Worm (Caenorhabditis elegans) whole organism, L1 larva: ENCODE data around the gene Y39A1A.16.

ENCODE experiments used
- C16A3.4 ChIP-seq: fragments of 150-350 bp; optimal IDR thresholded peaks from 2 replicates; lab custom pipeline; 2014; ENCODE audit warnings: missing biosample characterization, missing genetic modification characterization
- F16B12.6 ChIP-seq: fragments of 150-350 bp; optimal IDR thresholded peaks from 2 replicates; lab custom pipeline; 2014; ENCODE audit warnings: missing biosample characterization, missing genetic modification characterization
- Y116A8C.19 ChIP-seq: sonication (generic microtip); optimal IDR thresholded peaks from 2 replicates; lab custom pipeline; 2016; ENCODE audit warnings: missing compliant biosample characterization, missing genetic modification characterization, borderline replicate concordance
- aha-1 ChIP-seq: fragments of 150-350 bp; optimal IDR thresholded peaks from 2 replicates; lab custom pipeline; 2014; ENCODE audit warnings: missing biosample characterization, missing genetic modification characterization
- blmp-1 ChIP-seq: fragments of 150-350 bp; optimal IDR thresholded peaks from 2 replicates; lab custom pipeline; 2014; ENCODE audit warnings: missing biosample characterization, missing genetic modification characterization
- ceh-8 ChIP-seq: fragments of 200-800 bp; sonication (Bioruptor generic); optimal IDR thresholded peaks from 2 replicates; lab custom pipeline; 2018; ENCODE audit warnings: mild to moderate bottlenecking, missing genetic modification characterization, moderate library complexity, missing compliant biosample characterization
- dpl-1 ChIP-seq, 3 experiments: fragments of 150-350 bp in 2 of 3; sonication (generic microtip) in 1 of 3; optimal IDR thresholded peaks; 2 replicates each; lab custom pipeline; 2014 to 2017; ENCODE audit warnings: missing biosample characterization in 3 of 3, missing genetic modification characterization in 3 of 3, missing genetic modification reagents in 3 of 3
- efl-1 ChIP-seq, 4 experiments: fragments of 150-350 bp; optimal IDR thresholded peaks in 3 of 4; peaks in 1 of 4; 1 replicate in 1 of 4; 2 replicates in 3 of 4; lab custom pipeline; 2014; ENCODE audit warnings: missing biosample characterization in 2 of 4, missing genetic modification characterization in 2 of 4, missing genetic modification reagents in 2 of 4
- efl-3 ChIP-seq: fragments of 200-800 bp; sonication (Bioruptor generic); optimal IDR thresholded peaks from 2 replicates; lab custom pipeline; 2018; ENCODE audit warnings: mild to moderate bottlenecking, missing genetic modification characterization, missing compliant biosample characterization
- egl-13 ChIP-seq: sonication (generic microtip); optimal IDR thresholded peaks from 2 replicates; lab custom pipeline; 2016; ENCODE audit warnings: missing genotype, missing genetic modification reagents, missing genetic modification characterization, missing compliant biosample characterization
- hpl-2 ChIP-seq: fragments of 150-350 bp; optimal IDR thresholded peaks from 2 replicates; lab custom pipeline; 2014; ENCODE audit warnings: missing biosample characterization, missing genetic modification reagents, missing genetic modification characterization
- isw-1 ChIP-seq: fragments of 200-800 bp; sonication (Bioruptor generic); IDR thresholded peaks from 2 replicates; pipeline ENCODE4 v1.3.6; 2022; ENCODE audit warnings: missing genetic modification characterization, missing compliant biosample characterization
- jun-1 ChIP-seq: fragments of 150-350 bp; optimal IDR thresholded peaks from 2 replicates; lab custom pipeline; 2014; ENCODE audit warnings: missing biosample characterization, missing genetic modification reagents, missing genetic modification characterization
- lin-13 ChIP-seq: fragments of 150-350 bp; optimal IDR thresholded peaks from 2 replicates; lab custom pipeline; 2014; ENCODE audit warnings: missing biosample characterization, missing genetic modification reagents, missing genetic modification characterization
- lin-35 ChIP-seq, 2 experiments: fragments of 150-350 bp; optimal IDR thresholded peaks; 2 replicates each; lab custom pipeline; 2014; ENCODE audit warnings: missing biosample characterization in 2 of 2, missing genetic modification characterization in 2 of 2, missing genetic modification reagents in 2 of 2
- lin-39 ChIP-seq: fragments of 150-350 bp; optimal IDR thresholded peaks from 2 replicates; lab custom pipeline; 2014; ENCODE audit warnings: missing biosample characterization, missing genetic modification reagents, missing genetic modification characterization
- lsy-2 ChIP-seq, 2 experiments: fragments of 150-350 bp; optimal IDR thresholded peaks; 2 replicates each; lab custom pipeline; 2014; ENCODE audit warnings: missing biosample characterization in 2 of 2, missing genetic modification characterization in 2 of 2
- mef-2 ChIP-seq: fragments of 150-350 bp; optimal IDR thresholded peaks from 2 replicates; lab custom pipeline; 2014; ENCODE audit warnings: missing biosample characterization, missing genetic modification characterization
- nhr-11 ChIP-seq: fragments of 150-350 bp; optimal IDR thresholded peaks from 2 replicates; lab custom pipeline; 2014; ENCODE audit warnings: missing biosample characterization, missing genetic modification characterization
- nhr-12 ChIP-seq: sonication (generic microtip); optimal IDR thresholded peaks from 2 replicates; lab custom pipeline; 2017; ENCODE audit warnings: missing biosample characterization, missing genetic modification characterization
- nhr-20 ChIP-seq: sonication (generic microtip); optimal IDR thresholded peaks from 2 replicates; lab custom pipeline; 2016; ENCODE audit warnings: mild to moderate bottlenecking, missing genetic modification characterization, missing compliant biosample characterization
- nhr-28 ChIP-seq: fragments of 150-350 bp; optimal IDR thresholded peaks from 2 replicates; lab custom pipeline; 2014; ENCODE audit warnings: missing biosample characterization, missing genetic modification characterization
- nhr-47 ChIP-seq: sonication (generic microtip); optimal IDR thresholded peaks from 2 replicates; lab custom pipeline; 2016; ENCODE audit warnings: mild to moderate bottlenecking, missing genetic modification characterization, moderate library complexity, missing compliant biosample characterization
- nhr-71 ChIP-seq: sonication (generic microtip); optimal IDR thresholded peaks from 2 replicates; lab custom pipeline; 2016; ENCODE audit warnings: mild to moderate bottlenecking, missing genetic modification characterization, moderate library complexity, missing compliant biosample characterization
- nhr-76 ChIP-seq: sonication (generic microtip); optimal IDR thresholded peaks from 2 replicates; lab custom pipeline; 2017; ENCODE audit warnings: missing biosample characterization, missing genetic modification characterization
- nhr-77 ChIP-seq: fragments of 150-350 bp; optimal IDR thresholded peaks from 2 replicates; lab custom pipeline; 2014; ENCODE audit warnings: missing biosample characterization, missing genetic modification characterization
- nhr-84 ChIP-seq: sonication (generic microtip); optimal IDR thresholded peaks from 2 replicates; lab custom pipeline; 2017; ENCODE audit warnings: missing biosample characterization, missing genetic modification characterization
- nhr-85 ChIP-seq: sonication (generic microtip); peaks from one replicate; lab custom pipeline; 2016; ENCODE audit warnings: missing genetic modification characterization, inconsistent platforms, missing compliant biosample characterization
- nhr-90 ChIP-seq: sonication (generic microtip); optimal IDR thresholded peaks from 2 replicates; lab custom pipeline; 2016; ENCODE audit warnings: mild to moderate bottlenecking, missing genetic modification characterization, missing compliant biosample characterization; ENCODE audit not compliant: poor library complexity
- pag-3 ChIP-seq: sonication (generic microtip); optimal IDR thresholded peaks from 2 replicates; lab custom pipeline; 2017; ENCODE audit warnings: missing genetic modification characterization, mild to moderate bottlenecking, missing compliant biosample characterization, antibody characterized with exemption, borderline replicate concordance; ENCODE audit not compliant: insufficient read depth
- pqm-1 ChIP-seq: sonication (generic microtip); optimal IDR thresholded peaks from 3 replicates; lab custom pipeline; 2017; ENCODE audit warnings: missing biosample characterization, missing genetic modification characterization
- skn-1 ChIP-seq: fragments of 150-350 bp; optimal IDR thresholded peaks from 2 replicates; lab custom pipeline; 2014; ENCODE audit warnings: missing biosample characterization, missing genetic modification characterization
- sox-4 ChIP-seq: sonication (generic microtip); optimal IDR thresholded peaks from 2 replicates; lab custom pipeline; 2016; ENCODE audit warnings: missing genetic modification characterization, missing compliant biosample characterization
- sup-37 ChIP-seq: fragments of 200-800 bp; sonication (Bioruptor generic); optimal IDR thresholded peaks from 2 replicates; lab custom pipeline; 2018; ENCODE audit warnings: mild to moderate bottlenecking, missing genetic modification characterization, missing compliant biosample characterization
- swsn-7 ChIP-seq: sonication (generic microtip); optimal IDR thresholded peaks from 2 replicates; lab custom pipeline; 2016; ENCODE audit warnings: missing genetic modification characterization, missing compliant biosample characterization
- unc-30 ChIP-seq: sonication (generic microtip); optimal IDR thresholded peaks from 2 replicates; lab custom pipeline; 2017; ENCODE audit warnings: missing biosample characterization, missing genetic modification characterization
- vab-15 ChIP-seq: sonication (generic microtip); optimal IDR thresholded peaks from 2 replicates; lab custom pipeline; 2017; ENCODE audit warnings: missing genotype, mild to moderate bottlenecking, missing genetic modification characterization, missing compliant biosample characterization
- ztf-11 ChIP-seq, 2 experiments: sonication (generic microtip); optimal IDR thresholded peaks; 2 replicates each; lab custom pipeline; 2016 to 2017; ENCODE audit warnings: missing genetic modification characterization in 2 of 2, missing biosample characterization in 1 of 2, missing compliant biosample characterization in 1 of 2

Y39A1A.16 gene

ce11 chrIII:10720170-10720569 lies 41.1 kb downstream of the Y39A1A.16 start (continued):
- TF ChIP-seq ceh-8 (GFP tag; lab: Kevin White, UChicago) (peak; percentile 5), lin-13 (GFP tag; lab: Kevin White, UChicago) (peak; percentile 74), swsn-7 (tag; lab: Kevin White, UChicago) (peak; percentile 91), nhr-90 (tag; lab: Kevin White, UChicago) (peak; percentile 81), nhr-85 (tag; lab: Kevin White, UChicago) (peak; percentile 96), blmp-1 (tag; lab: Kevin White, UChicago) (peak; percentile 60), sox-4 (tag; lab: Kevin White, UChicago) (no peak), nhr-47 (peak; percentile 91), C16A3.4 (tag; lab: Kevin White, UChicago) (peak; percentile 68), nhr-28 (tag; lab: Kevin White, UChicago) (no peak), nhr-11 (tag; lab: Kevin White, UChicago) (peak; percentile 78), F16B12.6 (peak; percentile 11), isw-1 (GFP tag; lab: Robert Waterston, UW) (peak; percentile 75), nhr-76 (tag; lab: Kevin White, UChicago) (peak; percentile 50), ztf-11 (tag; optimal IDR thresholded peaks at IDR 0.05; lab: Kevin White, UChicago) (peak in 1 of 2 experiments; percentile 50), egl-13 (peak; percentile 33), pag-3 (tag; lab: Kevin White, UChicago) (peak; percentile 59), dpl-1 (GFP tag; optimal IDR thresholded peaks at IDR 0.05; lab: Kevin White, UChicago) (peak; percentile 61 to 63 (median 61)), nhr-12 (no peak), sup-37 (GFP tag; lab: Kevin White, UChicago) (peak; percentile 37), Y116A8C.19 (no peak), mef-2 (tag; lab: Kevin White, UChicago) (peak; percentile 5), jun-1 (peak; percentile 80), nhr-20 (peak; percentile 95), hpl-2 (GFP tag; lab: Kevin White, UChicago) (no peak), lin-39 (tag; lab: Kevin White, UChicago) (peak; percentile 70), nhr-84 (tag; lab: Kevin White, UChicago) (no peak), nhr-71 (peak; percentile 97), nhr-77 (tag; lab: Kevin White, UChicago) (peak; percentile 57), skn-1 (tag; lab: Kevin White, UChicago) (peak; percentile 77), pqm-1 (tag; lab: Kevin White, UChicago) (no peak), unc-30 (no peak)
- TF ChIP-seq, all 84 proteins: peak for 60

- TF ChIP-seq swsn-7 (tag; lab: Kevin White, UChicago) (no peak), efl-1 (optimal IDR thresholded peaks at IDR 0.05; lab: Kevin White, UChicago) (peak; percentile 33 to 37), efl-1 (GFP tag; optimal IDR thresholded peaks at IDR 0.05 in 1 of 2; lab: Kevin White, UChicago) (peak; percentile 72 to 88), lsy-2 (tag; optimal IDR thresholded peaks at IDR 0.05; lab: Kevin White, UChicago) (no peak), lin-39 (tag; lab: Kevin White, UChicago) (no peak), efl-3 (GFP tag; lab: Kevin White, UChicago) (no peak), nhr-47 (no peak), lin-35 (GFP tag; optimal IDR thresholded peaks at IDR 0.05; lab: Kevin White, UChicago) (peak; percentile 3 to 27), isw-1 (GFP tag; lab: Robert Waterston, UW) (no peak), nhr-11 (tag; lab: Kevin White, UChicago) (no peak), nhr-84 (tag; lab: Kevin White, UChicago) (no peak), dpl-1 (GFP tag; optimal IDR thresholded peaks at IDR 0.05; lab: Kevin White, UChicago) (peak in 2 of 3 experiments; percentile 36 to 66)
- TF ChIP-seq, all 84 proteins: peak for 3
Observed at ce11 chrIII:10721056-10721455, 42.0 kb downstream of the Y39A1A.16 start.

ce11 chrIII:10730510-10730909 lies 51.4 kb downstream of the Y39A1A.16 start, which contains the start of gene tat-3:
tat-3 (minus strand) TSS chrIII:10730705.
- TF ChIP-seq ceh-8 (GFP tag; lab: Kevin White, UChicago) (no peak), vab-15 (no peak), aha-1 (tag; lab: Kevin White, UChicago) (no peak)
- TF ChIP-seq, all 84 proteins: peak for 0
